Fruit fly (Drosophila melanogaster): ENCODE data around the gene Hyls1.

DNA sequence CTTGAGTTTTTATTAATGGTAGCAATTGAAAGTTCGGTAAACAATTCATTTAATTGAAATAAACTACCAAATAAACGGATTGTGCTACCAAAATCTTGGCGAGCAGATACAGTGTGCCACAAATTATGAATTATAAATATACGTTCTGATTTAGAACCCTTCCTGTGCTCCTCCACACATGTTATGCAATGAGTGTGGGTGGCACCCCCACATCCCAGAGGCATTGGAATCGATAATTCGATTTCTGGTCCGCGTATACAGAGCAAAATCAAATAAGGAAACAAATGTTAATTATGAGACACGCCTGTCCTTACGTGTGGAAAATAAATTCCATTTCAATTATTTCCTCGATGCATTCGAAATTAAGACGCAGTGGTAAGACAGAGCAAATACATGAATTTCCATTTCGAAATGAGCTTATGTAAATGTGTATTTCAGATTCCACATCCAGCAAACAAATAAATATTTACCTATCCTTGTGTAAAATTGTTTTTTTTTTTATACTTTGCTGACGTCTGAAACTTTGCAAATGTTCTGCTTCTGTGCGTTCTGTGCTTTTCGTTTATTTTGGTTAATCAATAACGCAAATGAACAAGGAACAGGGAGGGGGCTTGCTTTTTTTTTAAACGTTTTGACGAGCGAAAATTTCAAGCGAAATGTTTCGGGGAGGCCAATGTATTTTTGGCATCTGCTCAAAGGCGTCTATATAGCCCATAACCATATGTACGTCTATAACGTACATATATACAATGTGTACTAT lies 30.4 kb downstream of the Hyls1 start:
- TF ChIP-seq kay (GFP tag; ENCODE audit: borderline replicate concordance) (peak; percentile 22), cnc (optimal IDR thresholded peaks at IDR 0.05) (no peak), Mnt (GFP tag; optimal IDR thresholded peaks at IDR 0.05) (no peak), Hr96 (GFP tag; optimal IDR thresholded peaks at IDR 0.05) (no peak), Crg-1 (GFP tag; optimal IDR thresholded peaks at IDR 0.05) (no peak), tj (GFP tag; optimal IDR thresholded peaks at IDR 0.05) (no peak), toe (GFP tag; optimal IDR thresholded peaks at IDR 0.05) (no peak)

Measured in whole organism, adult.